Fruit fly (Drosophila melanogaster): ENCODE data around the gene Nse4.
A peak's percentile ranks its signal among the peaks of the same experiment; 100 is the strongest.

The Nse4 gene

DNA sequence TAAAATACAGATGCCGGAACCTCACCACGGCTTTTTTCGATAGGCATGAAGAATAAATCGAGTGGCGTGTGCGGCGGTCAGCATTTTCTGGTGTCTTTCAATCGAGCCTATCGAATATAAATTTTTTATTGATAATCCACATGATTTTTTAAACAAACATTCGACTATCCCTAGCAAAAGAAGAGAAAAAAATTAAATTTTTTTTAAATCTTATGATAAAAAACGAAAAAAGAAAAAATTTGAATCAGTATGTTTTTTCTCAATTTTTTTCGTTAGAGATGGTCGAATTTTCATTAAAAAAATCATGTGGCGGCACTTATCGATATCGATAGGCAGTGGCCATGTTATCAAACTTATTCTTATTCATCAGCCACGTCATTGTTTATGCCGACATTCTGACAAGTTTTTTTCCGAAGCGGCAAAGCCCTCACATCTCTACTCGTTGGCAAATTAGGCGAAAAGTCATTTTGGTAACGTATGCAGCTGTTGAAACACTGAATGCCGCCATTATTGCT lies 12.6 kb upstream of the Nse4 start, which contains the start of the genes SmB and KdelR:
TSS of gene SmB (minus strand) at position 94 of the 515 bp plus-strand sequence.
TSS of gene KdelR (plus strand) at position 354 of the 515 bp plus-strand sequence.
- no peak for TF ChIP-seq CTCF (optimal IDR thresholded peaks at IDR 0.05)
- no peak for TF ChIP-seq CG8478 (optimal IDR thresholded peaks at IDR 0.05)

DNA sequence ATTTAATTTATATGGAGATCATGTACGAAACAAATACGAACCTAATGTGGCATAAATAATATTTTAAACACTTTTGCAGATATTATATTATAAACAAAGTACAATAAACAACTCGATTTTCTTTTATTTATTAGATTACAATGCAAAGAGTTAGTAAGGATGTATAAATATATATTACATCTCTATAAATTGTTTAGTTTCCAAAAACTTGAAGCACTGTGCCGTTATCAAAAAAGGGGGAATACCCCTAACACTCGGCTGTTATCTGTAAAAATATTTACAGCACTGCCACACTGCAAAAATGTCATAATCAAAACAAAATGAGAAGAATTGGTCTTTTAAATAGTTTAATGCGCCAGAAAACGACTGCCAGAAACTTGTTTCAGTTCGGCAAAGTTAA lies 10.7 kb upstream of the Nse4 start, which contains the start of gene CG5188:
TSS of gene CG5188 (plus strand) at position 302 of the 400 bp plus-strand sequence.
- TF ChIP-seq CTCF (optimal IDR thresholded peaks at IDR 0.05) (no peak), CG8478 (optimal IDR thresholded peaks at IDR 0.05) (no peak)

DNA sequence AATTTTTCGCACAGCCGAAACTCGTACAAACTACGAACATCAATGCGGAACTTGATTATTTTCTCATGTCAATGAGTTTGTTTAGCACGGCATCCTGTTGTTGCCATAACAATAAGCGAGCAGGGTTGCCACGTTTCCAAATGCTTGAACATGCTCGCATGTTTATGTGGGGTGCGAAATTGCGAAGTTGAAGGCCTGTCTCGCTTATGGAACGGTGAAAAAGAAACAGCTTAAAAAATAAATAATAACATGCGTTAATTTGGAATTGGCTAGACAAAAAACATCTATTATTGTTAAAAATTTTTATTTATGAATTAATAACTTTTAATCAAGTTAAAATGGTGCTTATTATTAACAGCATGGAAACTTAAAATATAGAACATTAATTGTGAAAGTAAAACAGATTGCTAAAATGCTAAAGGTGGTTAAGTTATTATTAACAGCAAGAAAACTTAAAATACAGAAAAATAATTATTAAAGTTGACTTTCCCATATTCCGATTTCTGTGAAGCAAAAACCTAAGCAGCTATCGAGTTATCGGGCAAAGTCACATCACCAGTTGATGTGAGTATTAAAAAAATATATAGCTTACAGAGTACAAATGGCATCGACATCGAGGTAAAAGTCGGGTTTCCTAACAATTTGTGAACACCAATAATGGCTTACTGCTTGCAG lies 8.3 kb upstream of the Nse4 start, which contains the start of the genes Bug22 and TfIIB:
TSS of gene Bug22 (minus strand) at position 117 of the 675 bp plus-strand sequence.
TSS of gene TfIIB (plus strand) at position 537 of the 675 bp plus-strand sequence.
- no peak for TF ChIP-seq CG8478 (optimal IDR thresholded peaks at IDR 0.05)

DNA sequence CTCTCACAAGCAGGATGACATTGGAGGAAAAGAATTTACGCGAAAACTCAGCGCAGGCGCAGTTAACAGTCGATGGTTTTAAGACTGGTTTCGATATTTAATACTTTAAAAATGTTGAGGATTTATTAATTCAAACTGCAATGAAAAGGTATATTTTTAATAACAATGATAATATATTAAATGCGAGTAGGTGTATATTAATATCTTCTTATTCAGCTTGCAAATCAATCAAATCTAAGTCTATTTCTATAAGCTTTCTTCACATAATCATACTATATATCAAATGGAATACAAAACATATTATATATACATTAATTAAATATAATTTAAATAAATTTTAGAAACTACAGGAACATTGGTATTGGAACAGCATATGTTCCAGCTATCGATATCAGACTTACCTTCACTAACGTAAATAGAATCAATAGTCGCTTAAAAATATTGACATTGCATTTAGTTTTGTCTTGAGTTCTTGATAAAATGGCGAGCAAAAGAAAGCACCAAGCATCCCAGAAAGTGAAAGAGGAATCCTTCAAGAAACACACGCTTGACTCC lies 3.6 kb upstream of the Nse4 start, which contains the start of the genes TBC1D16 and holn1:
TSS of gene TBC1D16 (minus strand) at position 51 of the 555 bp plus-strand sequence.
TSS of gene holn1 (plus strand) at position 390 of the 555 bp plus-strand sequence.
- TF ChIP-seq CG8478 (optimal IDR thresholded peaks at IDR 0.05), result no peak
- TF ChIP-seq CTCF (optimal IDR thresholded peaks at IDR 0.05), result no peak

DNA sequence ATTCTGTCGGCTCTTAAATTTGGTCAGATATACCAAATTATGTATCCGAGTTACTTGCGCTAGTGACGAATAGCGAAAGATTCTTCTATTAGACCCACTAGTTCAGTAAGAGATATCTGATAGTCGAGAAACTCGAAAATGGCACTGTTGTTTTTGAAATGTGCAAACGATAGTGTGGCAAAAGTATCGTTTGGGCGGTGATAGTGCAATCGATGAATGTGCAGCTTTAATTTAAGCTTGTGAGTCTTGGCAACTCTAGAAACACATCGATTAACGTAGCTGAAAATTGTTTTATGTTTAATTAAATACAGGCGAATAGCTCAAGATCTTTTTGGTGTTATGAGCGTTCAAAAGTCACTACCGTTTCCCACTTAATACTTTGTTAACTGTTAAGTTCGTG lies 1.9 kb upstream of the Nse4 start, which contains the start of gene STUB1:
TSS of gene STUB1 (plus strand) at position 232 of the 400 bp plus-strand sequence.
- TF ChIP-seq CTCF (optimal IDR thresholded peaks at IDR 0.05) (no peak), CG8478 (optimal IDR thresholded peaks at IDR 0.05) (no peak)

DNA sequence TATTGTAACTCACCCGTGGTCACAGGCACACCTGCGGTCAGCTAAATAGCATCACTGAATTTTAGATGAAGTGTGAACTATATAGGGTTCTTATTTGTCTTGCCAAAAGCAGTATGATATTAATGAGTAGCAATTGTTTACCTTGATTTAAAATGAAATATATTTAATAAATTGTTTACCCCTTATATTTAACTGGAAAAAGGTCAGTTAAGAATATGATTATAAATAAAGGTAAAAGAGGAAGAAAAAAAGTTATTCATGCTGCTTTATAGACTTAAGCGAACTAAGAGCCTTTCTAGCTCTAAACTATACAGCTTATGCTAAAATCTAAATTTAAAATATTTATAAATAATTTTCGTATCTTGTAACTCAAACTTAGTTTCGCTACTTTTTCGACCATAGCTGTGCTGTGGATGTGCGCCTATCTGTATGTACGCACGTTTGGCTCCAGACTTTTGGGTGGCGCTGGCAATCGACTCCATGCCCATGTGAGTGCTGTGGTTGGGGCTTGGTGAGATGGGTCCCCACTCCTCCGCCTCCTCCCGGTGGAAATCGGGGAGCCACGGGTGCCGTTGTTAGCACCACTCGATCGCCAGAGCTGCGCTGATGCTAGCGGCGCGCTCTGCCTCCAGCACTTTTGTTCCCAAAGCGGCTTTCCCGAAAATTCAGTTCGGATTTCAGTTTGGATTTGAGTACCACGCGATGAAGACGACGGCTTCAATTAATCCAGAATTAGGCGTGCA lies 3.0 kb downstream of the Nse4 start, which contains the start of gene loh:
TSS of gene loh (plus strand) at position 487 of the 743 bp plus-strand sequence.
- TF ChIP-seq CTCF (optimal IDR thresholded peaks at IDR 0.05) (no peak), CG8478 (optimal IDR thresholded peaks at IDR 0.05) (no peak)

DNA sequence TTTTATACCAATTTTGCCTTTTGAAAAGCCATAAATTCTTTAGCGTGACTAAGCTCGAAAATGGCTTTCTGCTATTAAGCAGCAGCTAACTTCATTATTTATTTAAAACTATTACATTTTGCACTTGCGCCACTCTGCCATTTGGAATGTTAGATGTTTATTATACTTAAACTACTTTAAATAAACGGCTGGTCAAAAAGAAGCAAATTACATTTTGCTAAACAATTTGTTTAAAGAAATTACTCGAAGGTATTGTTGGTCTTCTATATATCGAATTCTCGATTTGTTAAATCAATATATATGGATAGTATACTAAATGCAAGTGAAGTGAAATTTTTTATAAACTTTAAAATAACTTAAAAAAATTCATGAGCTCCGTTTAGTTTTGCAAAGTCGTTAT lies 13.1 kb downstream of the Nse4 start, which contains the start of gene ppk10:
TSS of gene ppk10 (minus strand) at position 101 of the 400 bp plus-strand sequence.
- TF ChIP-seq CG8478 (optimal IDR thresholded peaks at IDR 0.05) (no peak), CTCF (optimal IDR thresholded peaks at IDR 0.05) (no peak)

DNA sequence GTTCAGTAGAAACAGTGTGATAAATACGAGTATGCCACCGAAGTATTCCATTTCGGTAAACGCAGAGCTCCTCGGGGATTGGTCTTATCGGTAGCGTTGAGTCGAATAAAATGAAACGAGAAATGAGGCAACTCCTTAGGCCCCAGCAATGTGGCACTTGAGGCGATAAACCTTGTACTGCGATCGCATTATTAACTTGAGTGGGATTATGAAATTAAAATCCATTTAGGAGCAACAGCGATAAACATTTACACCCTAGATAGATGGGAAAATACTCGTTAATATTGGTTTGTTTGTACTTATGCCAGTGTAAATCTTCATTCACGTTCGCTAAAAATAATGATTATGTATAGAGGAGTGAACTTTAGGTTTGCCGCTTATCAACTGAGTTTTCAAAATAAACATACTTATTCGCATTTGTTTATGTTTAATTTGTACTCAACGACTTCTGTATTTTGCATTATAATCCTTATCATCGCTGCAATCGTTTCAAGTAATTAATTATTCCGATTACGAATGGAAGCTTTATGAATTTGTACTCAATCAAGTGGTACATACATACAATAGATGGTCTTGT lies 16.8 kb downstream of the Nse4 start:
- no peak for TF ChIP-seq CG8478 (optimal IDR thresholded peaks at IDR 0.05)
- no peak for TF ChIP-seq CTCF (optimal IDR thresholded peaks at IDR 0.05)

DNA sequence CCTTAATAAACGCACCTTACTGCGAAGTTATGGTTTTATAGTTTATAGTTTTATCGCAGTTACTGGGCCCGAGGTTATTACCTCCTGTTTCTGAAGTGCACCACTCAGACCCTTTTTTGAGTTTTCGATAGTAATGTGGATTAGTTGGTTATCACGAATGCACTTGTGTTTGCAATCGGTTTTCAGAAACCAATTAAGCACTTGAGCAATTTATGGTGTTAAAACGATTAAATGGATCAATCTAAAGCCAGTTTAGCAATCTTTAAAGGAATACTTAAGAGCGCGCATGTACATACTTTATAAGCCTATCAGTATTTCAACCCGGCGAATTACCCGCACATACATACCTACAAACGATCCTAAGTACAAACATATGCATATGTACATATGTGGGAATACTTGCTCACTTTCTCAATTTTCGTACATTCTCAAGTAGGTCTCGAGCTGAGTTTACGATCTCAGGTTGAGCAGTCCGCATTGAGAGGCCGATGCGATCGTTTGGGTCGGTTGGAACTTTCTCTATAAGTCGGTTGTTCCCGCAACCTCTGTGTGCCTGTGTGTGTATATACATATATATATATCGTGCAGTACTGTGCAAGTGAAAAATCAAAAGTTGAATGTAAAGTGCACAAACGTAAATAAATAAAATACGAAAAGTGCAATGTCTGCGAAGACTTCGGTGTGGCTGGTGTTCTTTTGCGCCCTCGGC lies 18.1 kb downstream of the Nse4 start, which contains the start of the genes LManI and LManII:
TSS of gene LManI (minus strand) at position 51 of the 709 bp plus-strand sequence.
TSS of gene LManII (plus strand) at position 468 of the 709 bp plus-strand sequence.
- TF ChIP-seq CG8478 (optimal IDR thresholded peaks at IDR 0.05) (no peak), CTCF (optimal IDR thresholded peaks at IDR 0.05) (no peak)

DNA sequence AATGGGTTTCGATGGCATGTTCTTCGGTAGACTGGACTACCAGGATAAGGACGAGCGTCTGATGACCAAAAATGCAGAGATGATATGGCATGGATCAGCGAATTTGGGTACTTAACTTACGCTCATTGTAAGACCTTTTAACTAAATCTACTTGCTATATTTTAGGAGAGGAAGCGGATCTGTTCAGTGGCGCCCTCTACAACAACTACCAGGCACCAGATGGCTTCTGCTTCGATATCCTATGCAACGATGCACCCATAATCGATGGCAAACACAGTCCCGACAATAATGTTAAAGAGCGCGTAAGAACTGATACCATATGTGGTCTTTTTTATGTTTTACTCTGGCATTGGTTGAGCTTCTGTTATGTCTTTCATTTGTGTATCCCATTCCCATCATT lies 19.7 kb downstream of the Nse4 start:
- TF ChIP-seq CTCF (optimal IDR thresholded peaks at IDR 0.05) (peak; percentile 81 to 83), CG8478 (optimal IDR thresholded peaks at IDR 0.05) (no peak)

DNA sequence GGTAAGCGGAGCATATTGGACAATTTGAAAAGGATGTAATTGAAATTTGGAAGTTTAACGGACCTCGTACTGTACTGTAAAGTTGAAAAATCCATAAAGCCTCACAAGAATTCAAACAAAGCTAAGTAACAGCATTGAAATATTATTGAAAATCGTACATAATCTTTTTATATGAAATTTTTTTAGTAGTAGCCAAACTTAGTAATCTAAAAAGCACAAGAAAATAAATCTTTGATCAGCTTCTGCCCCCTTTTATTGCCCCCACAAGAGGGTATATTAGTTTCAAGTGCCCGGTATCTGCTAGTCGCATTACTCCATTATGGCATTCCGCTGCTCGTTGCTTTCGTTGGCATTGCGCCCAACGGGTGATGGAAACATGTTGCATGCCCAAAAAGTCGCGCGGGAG lies 27.6 kb downstream of the Nse4 start:
- no peak for TF ChIP-seq CTCF (optimal IDR thresholded peaks at IDR 0.05)
- TF ChIP-seq CG8478 (optimal IDR thresholded peaks at IDR 0.05), result no peak

DNA sequence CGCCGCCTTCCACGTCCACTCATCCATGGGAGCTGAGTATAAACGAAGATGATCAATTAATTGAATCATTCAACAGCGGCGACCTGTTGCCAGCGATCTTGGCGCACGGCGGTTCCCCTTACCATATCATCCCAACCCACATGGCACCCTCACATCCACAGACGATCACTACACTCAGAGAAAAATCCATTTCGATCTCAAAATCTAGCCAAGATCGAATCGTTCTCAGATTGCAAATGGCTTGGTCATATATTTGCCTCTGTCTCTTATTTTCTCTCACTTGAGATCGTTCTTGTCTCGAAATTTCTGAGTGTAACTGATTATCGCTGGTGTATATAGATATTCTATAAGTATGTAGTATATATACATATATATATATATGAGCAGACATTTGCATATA lies 29.1 kb downstream of the Nse4 start:
- TF ChIP-seq CTCF (optimal IDR thresholded peaks at IDR 0.05), result no peak
- no peak for TF ChIP-seq CG8478 (optimal IDR thresholded peaks at IDR 0.05)

DNA sequence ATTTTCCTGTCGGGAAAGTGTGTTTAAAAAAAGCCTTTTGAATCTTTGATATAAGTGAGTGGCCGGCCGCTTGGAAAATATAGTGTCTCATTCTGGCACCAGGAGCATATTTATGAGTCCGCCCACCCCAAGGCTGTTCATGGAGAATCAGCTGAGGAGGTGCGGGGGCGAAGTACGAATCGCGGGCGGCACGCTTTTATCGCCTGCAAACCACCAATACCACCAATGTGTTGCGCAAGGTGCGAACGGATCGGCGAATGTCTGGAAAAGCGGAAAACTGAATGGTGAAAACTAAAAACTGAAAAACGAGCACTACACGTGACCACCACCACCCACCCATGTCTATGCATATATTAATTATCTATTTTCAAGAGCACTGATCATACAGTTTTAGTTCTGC lies 29.7 kb downstream of the Nse4 start:
- TF ChIP-seq CTCF (optimal IDR thresholded peaks at IDR 0.05) (no peak), CG8478 (optimal IDR thresholded peaks at IDR 0.05) (no peak)

DNA sequence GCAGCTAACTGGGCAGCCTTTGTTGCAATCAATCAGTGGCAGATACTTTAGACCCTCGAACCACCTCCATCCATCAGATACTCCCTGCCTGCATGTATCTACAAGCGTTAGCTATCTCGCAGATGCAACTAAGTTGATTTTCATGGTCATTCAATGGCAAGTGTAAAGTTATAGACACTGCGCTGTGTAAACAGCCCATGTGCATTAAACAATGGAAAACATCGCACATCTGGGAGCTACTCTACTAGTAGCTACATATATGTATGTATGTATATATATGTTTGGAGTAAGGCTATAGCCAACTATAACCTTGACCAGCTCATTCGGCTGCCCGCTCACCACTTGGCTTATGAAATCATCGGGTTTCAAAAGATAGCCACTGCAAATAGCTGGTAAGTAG lies 31.0 kb downstream of the Nse4 start:
- TF ChIP-seq CTCF (optimal IDR thresholded peaks at IDR 0.05) (no peak), CG8478 (optimal IDR thresholded peaks at IDR 0.05) (no peak)

All from S2 (cell line).